Worm (Caenorhabditis elegans): ENCODE results near the gene cpg-4.

cpg-4 gene

ce11 chrV:6010642-6011041 lies 14.4 kb downstream of the cpg-4 start:
- TF ChIP-seq hlh-13 (GFP tag; optimal IDR thresholded peaks at IDR 0.05) (no peak), ceh-2 (tag; optimal IDR thresholded peaks at IDR 0.05) (no peak), sdc-2 (tag; optimal IDR thresholded peaks at IDR 0.05) (no peak), ttx-3 (tag; optimal IDR thresholded peaks at IDR 0.05) (no peak), T23F11.4 (GFP tag; optimal IDR thresholded peaks at IDR 0.05) (no peak), ceh-19 (GFP tag; optimal IDR thresholded peaks at IDR 0.05) (no peak), Y22D7AL.16 (tag; optimal IDR thresholded peaks at IDR 0.05) (no peak), pros-1 (tag; optimal IDR thresholded peaks at IDR 0.05) (no peak), che-1 (tag; optimal IDR thresholded peaks at IDR 0.05) (no peak), ztf-16 (tag; optimal IDR thresholded peaks at IDR 0.05) (no peak), pqm-1 (tag; optimal IDR thresholded peaks at IDR 0.05) (no peak), K02D7.2 (tag; optimal IDR thresholded peaks at IDR 0.05) (no peak), nhr-11 (tag; optimal IDR thresholded peaks at IDR 0.05) (no peak), F13H6.1 (tag; optimal IDR thresholded peaks at IDR 0.05) (no peak), eyg-1 (tag; optimal IDR thresholded peaks at IDR 0.05) (no peak), C38D4.7 (GFP tag; optimal IDR thresholded peaks at IDR 0.05) (no peak), C08G9.2 (tag; optimal IDR thresholded peaks at IDR 0.05) (no peak), tbx-7 (tag; optimal IDR thresholded peaks at IDR 0.05) (no peak), hlh-30 (tag; optimal IDR thresholded peaks at IDR 0.05; ENCODE audit: insufficient read depth) (no peak)

DNA sequence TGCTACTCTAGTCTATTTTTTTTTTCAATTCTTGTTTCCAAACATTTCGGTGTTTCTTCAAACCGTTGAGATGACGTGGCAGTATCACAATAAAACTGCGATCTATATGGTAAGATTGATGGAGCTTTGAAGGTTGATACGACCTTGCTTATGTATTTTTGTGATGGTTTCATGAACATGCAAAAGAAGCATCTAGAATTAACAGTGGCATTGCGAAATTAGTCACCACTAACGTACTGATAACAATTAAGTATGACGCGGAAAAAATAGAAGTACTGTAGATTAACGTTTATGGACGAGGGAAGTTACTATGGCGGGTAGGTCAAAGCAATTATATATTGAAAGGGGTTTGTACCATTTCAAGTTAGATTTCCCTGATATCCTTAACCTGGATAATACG lies 16.2 kb downstream of the cpg-4 start:
- TF ChIP-seq T23F11.4 (GFP tag; optimal IDR thresholded peaks at IDR 0.05): no peak
- no peak for TF ChIP-seq tbx-2 (tag; optimal IDR thresholded peaks at IDR 0.05)
- no peak for TF ChIP-seq sox-2 (GFP tag; IDR thresholded peaks at IDR 0.05)
- no peak for TF ChIP-seq hlh-15 (tag; optimal IDR thresholded peaks at IDR 0.05)
- no peak for TF ChIP-seq ceh-34 (tag; optimal IDR thresholded peaks at IDR 0.05)
- no peak for TF ChIP-seq ama-1 (optimal IDR thresholded peaks at IDR 0.05)
- no peak for TF ChIP-seq pha-2 (tag; optimal IDR thresholded peaks at IDR 0.05)
- TF ChIP-seq elt-4 (tag; optimal IDR thresholded peaks at IDR 0.05): no peak
- no peak for TF ChIP-seq ttx-3 (tag; optimal IDR thresholded peaks at IDR 0.05)
- no peak for TF ChIP-seq zip-5 (tag; optimal IDR thresholded peaks at IDR 0.05)
- TF ChIP-seq unc-86 (tag; optimal IDR thresholded peaks at IDR 0.05): no peak
- no peak for TF ChIP-seq hlh-30 (tag; optimal IDR thresholded peaks at IDR 0.05; ENCODE audit: insufficient read depth)
- TF ChIP-seq ceh-18 (tag; optimal IDR thresholded peaks at IDR 0.05): no peak
- no peak for TF ChIP-seq pros-1 (tag; optimal IDR thresholded peaks at IDR 0.05)
- TF ChIP-seq pat-9 (tag; optimal IDR thresholded peaks at IDR 0.05): no peak
- TF ChIP-seq madf-2 (tag; optimal IDR thresholded peaks at IDR 0.05): no peak
- no peak for TF ChIP-seq hlh-6 (tag; optimal IDR thresholded peaks at IDR 0.05)
- TF ChIP-seq nhr-232 (tag; optimal IDR thresholded peaks at IDR 0.05): no peak
- no peak for TF ChIP-seq ahr-1 (tag; optimal IDR thresholded peaks at IDR 0.05)
- no peak for TF ChIP-seq che-1 (tag; optimal IDR thresholded peaks at IDR 0.05)

ce11 chrV:6015546-6016089 lies 19.4 kb downstream of the cpg-4 start:
- TF ChIP-seq T23F11.4 (GFP tag; optimal IDR thresholded peaks at IDR 0.05) (no peak), K02D7.2 (tag; optimal IDR thresholded peaks at IDR 0.05) (no peak), ama-1 (optimal IDR thresholded peaks at IDR 0.05) (no peak), Y22D7AL.16 (tag; optimal IDR thresholded peaks at IDR 0.05) (no peak), ztf-16 (tag; optimal IDR thresholded peaks at IDR 0.05) (no peak)

DNA sequence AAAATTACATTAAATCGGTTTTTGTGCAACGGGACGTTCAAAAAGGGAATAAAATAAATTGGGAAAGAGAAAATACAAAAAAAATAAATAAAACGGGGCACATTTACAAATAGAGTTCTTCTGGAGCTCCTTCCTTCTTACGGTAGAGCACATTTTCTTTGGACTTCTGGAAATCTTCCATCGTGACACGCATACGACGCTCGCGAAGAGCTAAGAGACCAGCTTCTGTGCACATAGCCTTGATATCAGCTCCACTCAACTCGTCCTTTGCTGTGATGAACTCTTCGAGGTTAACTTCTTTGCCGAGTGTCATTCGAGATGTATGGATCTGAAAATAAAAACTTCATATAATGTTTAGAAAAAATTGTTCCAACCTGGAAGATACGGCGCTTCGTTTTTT lies 19.9 kb downstream of the cpg-4 start:
- TF ChIP-seq ref-2 (tag; optimal IDR thresholded peaks at IDR 0.05) (no peak), ceh-19 (GFP tag; optimal IDR thresholded peaks at IDR 0.05) (no peak), ama-1 (optimal IDR thresholded peaks at IDR 0.05) (no peak), pat-9 (tag; optimal IDR thresholded peaks at IDR 0.05) (no peak), unc-86 (tag; optimal IDR thresholded peaks at IDR 0.05) (no peak), elt-2 (tag; optimal IDR thresholded peaks at IDR 0.05) (no peak), elt-4 (tag; optimal IDR thresholded peaks at IDR 0.05) (no peak), madf-2 (tag; optimal IDR thresholded peaks at IDR 0.05) (no peak), sox-4 (tag; optimal IDR thresholded peaks at IDR 0.05) (no peak), dve-1 (tag; optimal IDR thresholded peaks at IDR 0.05) (no peak), syd-9 (tag; optimal IDR thresholded peaks at IDR 0.05) (no peak), ets-4 (tag; optimal IDR thresholded peaks at IDR 0.05) (no peak), pros-1 (tag; optimal IDR thresholded peaks at IDR 0.05) (no peak), ceh-24 (tag; optimal IDR thresholded peaks at IDR 0.05) (no peak), pha-2 (tag; optimal IDR thresholded peaks at IDR 0.05) (no peak)

Measured in whole organism, late embryonic.